Fruit fly (Drosophila melanogaster) whole organism, prepupa: ENCODE data around the gene CG14511.

Experiments
- CG10669 ChIP-seq: fragments of 200-800 bp; sonication (Bioruptor generic); optimal IDR thresholded peaks from 3 replicates; lab custom pipeline; 2018; ENCODE audit warnings: missing biosample characterization, mild to moderate bottlenecking, missing genetic modification characterization, moderate library complexity
- CG16779 ChIP-seq: fragments of 200-800 bp; sonication (Bioruptor generic); optimal IDR thresholded peaks from 3 replicates; lab custom pipeline; 2017; ENCODE audit warnings: missing biosample characterization, mild to moderate bottlenecking, missing genetic modification characterization
- Eip93F ChIP-seq: fragments of 200-800 bp; sonication (Bioruptor generic); optimal IDR thresholded peaks from 2 replicates; lab custom pipeline; 2016; ENCODE audit warnings: missing biosample characterization, mild to moderate bottlenecking, missing genetic modification characterization
- fd59A ChIP-seq: fragments of 200-800 bp; sonication (Bioruptor generic); optimal IDR thresholded peaks from 2 replicates; lab custom pipeline; 2017; ENCODE audit warnings: missing biosample characterization, mild to moderate bottlenecking, missing genetic modification characterization, missing genetic modification reagents

DNA sequence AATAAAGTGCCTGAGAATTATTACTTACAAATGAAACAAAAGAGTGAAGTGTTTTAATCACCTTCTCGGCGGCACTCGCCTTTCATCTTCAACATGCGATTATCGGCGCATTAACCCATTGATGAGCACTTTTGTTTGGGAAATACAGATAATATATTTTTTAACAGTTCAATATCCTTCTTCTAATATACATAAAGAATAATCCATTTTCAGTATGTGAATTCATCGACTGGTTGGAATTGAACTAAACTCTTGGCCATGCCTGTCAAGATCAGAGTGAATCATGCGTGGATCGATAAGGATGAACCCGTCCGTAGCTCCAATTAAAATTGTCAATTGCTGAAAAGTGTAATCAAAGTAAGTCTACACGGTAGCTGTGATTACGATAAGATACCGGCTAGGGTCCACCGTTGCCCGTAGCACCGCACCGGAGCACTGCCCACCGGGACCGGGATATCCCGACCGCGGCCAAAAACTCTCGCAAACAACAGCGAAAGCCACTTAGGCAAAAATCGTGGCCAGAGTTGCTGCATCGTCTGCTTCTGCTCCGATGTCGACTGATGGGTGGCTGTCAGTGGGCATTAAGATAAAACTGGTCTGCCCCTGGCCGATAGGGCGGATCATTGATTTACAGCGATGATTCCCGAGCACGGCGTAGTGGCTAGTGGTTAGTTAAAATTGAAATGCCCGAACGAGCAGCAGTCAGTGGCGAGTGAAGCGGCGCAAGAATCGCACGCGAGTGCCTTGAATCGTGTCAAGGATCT, 18.4 kb upstream of the CG14511 start, which contains the start of gene CG11898:
- TF ChIP-seq CG16779 (tag; lab: Kevin White, UChicago), result no peak
- no peak for TF ChIP-seq fd59A (GFP tag; lab: Kevin White, UChicago)
- TF ChIP-seq CG10669, result no peak
- TF ChIP-seq Eip93F (GFP tag; lab: Kevin White, UChicago), result peak; percentile 42
